Fruit fly (Drosophila melanogaster): Measurements from ENCODE around the gene tll.

The tll gene

dm6 chr3R:30805762-30806371, 46.2 kb upstream of the tll start (continued):
- TF ChIP-seq Chrac-16 (GFP tag; optimal IDR thresholded peaks at IDR 0.05) (no peak), Nf-YC (tag; optimal IDR thresholded peaks at IDR 0.05) (peak; percentile 43), abd-A (tag; optimal IDR thresholded peaks at IDR 0.05) (peak; percentile 22), CG17612 (GFP tag; IDR thresholded peaks at IDR 0.05) (no peak), wek (GFP tag; optimal IDR thresholded peaks at IDR 0.05) (peak; percentile 22), chinmo (GFP tag; IDR thresholded peaks at IDR 0.05; ENCODE audit: partially characterized antibody) (peak; percentile 70; the same call in 2 of the 4 replicates), nerfin-1 (tag; optimal IDR thresholded peaks at IDR 0.05) (peak; percentile 24), CG1832 (GFP tag; optimal IDR thresholded peaks at IDR 0.05) (peak; percentile 79), D (optimal IDR thresholded peaks at IDR 0.05) (peak; percentile 62), D (GFP tag; optimal IDR thresholded peaks at IDR 0.05) (no peak), MBD-R2 (GFP tag; IDR thresholded peaks at IDR 0.05) (peak; percentile 9; the same call in 1 of the 2 replicates)

DNA sequence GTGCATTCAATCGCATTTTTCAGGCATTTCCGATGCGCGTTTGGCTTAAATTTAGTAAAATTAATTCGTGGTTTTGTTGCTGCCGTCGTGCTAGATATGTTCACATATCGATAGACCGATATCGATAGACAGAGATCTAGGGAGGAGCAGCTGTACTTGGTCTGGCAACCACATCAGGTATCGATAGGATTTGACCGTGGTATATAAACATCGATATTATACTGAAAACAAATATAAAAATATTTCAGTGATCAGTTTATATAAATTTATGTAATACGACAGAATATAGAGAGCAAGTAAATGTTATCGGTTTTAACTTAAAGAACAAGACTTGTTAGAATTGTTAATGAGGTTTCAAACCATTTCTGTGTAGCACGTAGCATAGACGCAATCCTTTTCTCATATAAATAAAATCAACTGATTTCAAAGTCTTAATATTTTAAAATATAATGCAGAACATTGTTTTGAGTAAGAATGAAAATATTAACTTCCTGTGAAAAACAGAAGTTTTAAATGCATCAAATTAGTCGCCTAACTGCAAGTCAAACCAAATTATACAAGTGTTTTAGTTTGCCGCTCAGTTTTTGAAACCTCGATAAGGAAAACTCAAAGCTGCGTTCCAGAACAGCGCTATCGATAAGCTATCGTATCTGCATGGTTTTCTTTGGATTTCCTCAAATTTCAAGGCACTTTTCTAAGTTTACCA, 45.5 kb upstream of the tll start, which contains the start of the genes wts and dj-1beta:
TSS of gene wts (minus strand) at position 130 of the 706 bp plus-strand sequence.
TSS of gene dj-1beta (plus strand) at position 628 of the 706 bp plus-strand sequence.
- no peak for TF ChIP-seq CG16779 (GFP tag; IDR thresholded peaks at IDR 0.05)
- no peak for TF ChIP-seq CG14965 (GFP tag; optimal IDR thresholded peaks at IDR 0.05; ENCODE audit: borderline replicate concordance)
- no peak for TF ChIP-seq da (GFP tag; optimal IDR thresholded peaks at IDR 0.05)
- TF ChIP-seq Tbp (GFP tag; optimal IDR thresholded peaks at IDR 0.05): no peak
- TF ChIP-seq H2.0 (GFP tag; IDR thresholded peaks at IDR 0.05): no peak
- no peak for TF ChIP-seq pum (GFP tag; optimal IDR thresholded peaks at IDR 0.05)
- no peak for TF ChIP-seq Bteb2 (GFP tag; optimal IDR thresholded peaks at IDR 0.05)
- no peak for TF ChIP-seq luna (GFP tag; optimal IDR thresholded peaks at IDR 0.05)
- no peak for TF ChIP-seq sc (optimal IDR thresholded peaks at IDR 0.05)
- TF ChIP-seq sc (GFP tag; optimal IDR thresholded peaks at IDR 0.05): no peak
- TF ChIP-seq gsb (GFP tag; IDR thresholded peaks at IDR 0.05): no peak
- TF ChIP-seq ro (GFP tag; IDR thresholded peaks at IDR 0.05): no peak
- no peak for TF ChIP-seq CG4360 (GFP tag; IDR thresholded peaks at IDR 0.05)
- TF ChIP-seq Hmr (GFP tag; optimal IDR thresholded peaks at IDR 0.05): peak; percentile 27
- no peak for TF ChIP-seq Max (GFP tag; optimal IDR thresholded peaks at IDR 0.05)
- TF ChIP-seq pho (GFP tag; optimal IDR thresholded peaks at IDR 0.05): peak; percentile 2
- TF ChIP-seq salm (tag; optimal IDR thresholded peaks at IDR 0.05): no peak
- peak; percentile 97 for TF ChIP-seq Bgb (GFP tag; IDR thresholded peaks at IDR 0.05; ENCODE audit: partially characterized antibody)
- 0 out of 2 replicates have a peak, but pooled peaks have one; percentile 13 for TF ChIP-seq CG32532 (GFP tag; IDR thresholded peaks at IDR 0.05)
- no peak for TF ChIP-seq NFAT (GFP tag; IDR thresholded peaks at IDR 0.05)
- TF ChIP-seq CG3726 (GFP tag; IDR thresholded peaks at IDR 0.05): no peak
- no peak for TF ChIP-seq Rx (GFP tag; IDR thresholded peaks at IDR 0.05)
- peak; percentile 40 for TF ChIP-seq CTCF (GFP tag; optimal IDR thresholded peaks at IDR 0.05)
- TF ChIP-seq CG8089 (GFP tag; optimal IDR thresholded peaks at IDR 0.05): no peak
- no peak for TF ChIP-seq Ssrp (tag; optimal IDR thresholded peaks at IDR 0.05)
- peak; percentile 83 for TF ChIP-seq CG34224 (GFP tag; IDR thresholded peaks at IDR 0.05; ENCODE audit: partially characterized antibody)
- TF ChIP-seq cg (GFP tag; optimal IDR thresholded peaks at IDR 0.05): no peak
- TF ChIP-seq CG10274 (GFP tag; optimal IDR thresholded peaks at IDR 0.05): no peak
- peak; percentile 54 for TF ChIP-seq MESR4 (GFP tag; optimal IDR thresholded peaks at IDR 0.05)
- no peak for TF ChIP-seq sr (GFP tag; IDR thresholded peaks at IDR 0.05)
- TF ChIP-seq schlank (tag; optimal IDR thresholded peaks at IDR 0.05): no peak
- TF ChIP-seq disco-r (GFP tag; optimal IDR thresholded peaks at IDR 0.05): no peak
- TF ChIP-seq Camta (GFP tag; optimal IDR thresholded peaks at IDR 0.05): no peak
- TF ChIP-seq exex (tag; optimal IDR thresholded peaks at IDR 0.05): no peak
- no peak for TF ChIP-seq danr (GFP tag; IDR thresholded peaks at IDR 0.05)
- TF ChIP-seq CG31441 (GFP tag; IDR thresholded peaks at IDR 0.05): peak; percentile 26; the same call in 1 of the 2 replicates
- no peak for TF ChIP-seq Vsx1 (GFP tag; optimal IDR thresholded peaks at IDR 0.05)
- TF ChIP-seq CG42726 (GFP tag; IDR thresholded peaks at IDR 0.05; ENCODE audit: partially characterized antibody): peak; percentile 94
- TF ChIP-seq CG12744 (GFP tag; optimal IDR thresholded peaks at IDR 0.05): no peak
